Fruit fly (Drosophila melanogaster) whole organism: Measurements from ENCODE around the gene CG14327.

ENCODE experiments used
- CG8478 ChIP-seq: fragments of >200 bp; optimal IDR thresholded peaks from 2 replicates; lab custom pipeline; 2018; ENCODE audit warnings: inconsistent platforms
- EcR ChIP-seq, 2 experiments: fragments of >200 bp; optimal IDR thresholded peaks; 2 replicates each; lab custom pipeline; 2017; ENCODE audit warnings: missing biosample characterization in 2 of 2, missing genetic modification characterization in 2 of 2, missing genetic modification reagents in 2 of 2
- pan ChIP-seq: fragments of >200 bp; optimal IDR thresholded peaks from 2 replicates; lab custom pipeline; 2017
- psq ChIP-seq: fragments of >200 bp; optimal IDR thresholded peaks from 2 replicates; lab custom pipeline; 2017
- usp ChIP-seq: fragments of >200 bp; optimal IDR thresholded peaks from 2 replicates; lab custom pipeline; 2017; ENCODE audit warnings: missing biosample characterization, missing genetic modification characterization, mixed read lengths

DNA sequence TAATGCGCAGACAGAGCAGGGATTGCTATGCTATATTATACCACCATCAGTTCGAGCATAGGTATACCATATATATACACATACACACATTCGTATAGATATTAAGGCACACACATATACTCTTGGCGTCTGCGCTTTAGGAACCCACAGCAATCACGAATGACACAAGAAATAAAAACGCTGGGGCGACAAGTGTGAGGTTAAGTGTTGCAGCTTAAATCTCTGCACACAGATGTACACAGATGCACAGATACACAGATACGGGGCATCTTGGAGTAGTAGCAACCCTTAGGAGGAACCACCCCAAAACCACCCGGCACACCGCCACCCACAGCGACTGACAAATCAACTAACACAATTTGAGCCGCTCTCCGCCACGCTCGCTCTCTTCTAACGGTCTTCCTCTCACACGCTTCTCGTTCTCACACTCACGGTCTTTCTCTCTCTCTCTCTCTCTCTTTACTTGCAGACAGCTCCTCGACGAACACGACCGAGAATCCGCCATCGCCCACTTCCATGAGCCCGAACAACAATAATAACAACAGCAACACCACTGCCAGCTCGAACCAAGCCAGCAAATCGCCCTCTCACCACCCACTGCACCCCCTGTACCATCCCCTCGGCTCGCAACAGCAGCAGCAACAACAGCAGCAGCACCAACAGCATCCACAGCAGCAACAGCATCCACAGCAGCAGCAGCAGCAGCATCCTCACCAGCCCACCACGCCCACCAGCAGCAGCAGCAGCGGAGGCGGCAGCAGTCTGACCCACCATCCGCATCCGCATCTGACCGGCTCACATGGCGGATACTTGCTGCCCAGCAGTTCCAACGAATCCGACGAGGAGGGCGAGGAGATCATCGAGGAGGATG, 46.7 kb upstream of the CG14327 start:
- TF ChIP-seq pan (lab: Kevin White, UChicago): no peak
- no peak for TF ChIP-seq CG8478 (lab: Kevin White, UChicago)
- no peak for TF ChIP-seq psq (lab: Kevin White, UChicago)
- no peak for TF ChIP-seq usp (GFP tag; lab: Kevin White, UChicago)
- TF ChIP-seq EcR (GFP tag; optimal IDR thresholded peaks at IDR 0.05; lab: Kevin White, UChicago): no peak
